Fruit fly (Drosophila melanogaster) whole organism, embryonic: Measurements from ENCODE around the gene CG8516.

ENCODE experiments used
- Atf6 ChIP-seq: fragments of 200-800 bp; sonication (Bioruptor generic); IDR thresholded peaks from 2 replicates; pipeline ENCODE4 v1.3.6; 2022; ENCODE audit warnings: missing biosample characterization, missing genetic modification characterization
- Blimp-1 ChIP-seq: fragments of 200-800 bp; sonication (Bioruptor generic); optimal IDR thresholded peaks from 3 replicates; lab custom pipeline; 2018; ENCODE audit warnings: missing biosample characterization, missing genetic modification characterization, mild to moderate bottlenecking, moderate library complexity, missing genetic modification reagents
- CG10543 ChIP-seq: fragments of 200-800 bp; sonication (Bioruptor generic); optimal IDR thresholded peaks from 3 replicates; lab custom pipeline; 2017; ENCODE audit warnings: missing biosample characterization, mild to moderate bottlenecking, missing genetic modification characterization, moderate library complexity
- CG11398 ChIP-seq: fragments of 200-800 bp; sonication (Bioruptor generic); optimal IDR thresholded peaks from 2 replicates; lab custom pipeline; 2016; ENCODE audit warnings: missing biosample characterization, missing genetic modification characterization
- CG11695 ChIP-seq: fragments of 200-800 bp; sonication (Bioruptor generic); IDR thresholded peaks from 3 replicates; pipeline ENCODE4 v1.3.6; 2022; ENCODE audit warnings: missing biosample characterization, missing genetic modification characterization
- CG12769 ChIP-seq: fragments of 200-800 bp; sonication (Bioruptor generic); optimal IDR thresholded peaks from 2 replicates; lab custom pipeline; 2019; ENCODE audit warnings: missing biosample characterization, mild to moderate bottlenecking, missing genetic modification characterization, moderate library complexity
- CG13624 ChIP-seq: fragments of 200-800 bp; sonication (Bioruptor generic); optimal IDR thresholded peaks from 2 replicates; lab custom pipeline; 2016; ENCODE audit warnings: missing biosample characterization, missing genetic modification characterization
- CG17568 ChIP-seq: fragments of 200-800 bp; sonication (Bioruptor generic); optimal IDR thresholded peaks from 2 replicates; lab custom pipeline; 2018; ENCODE audit warnings: missing biosample characterization, mild to moderate bottlenecking, missing genetic modification characterization, moderate library complexity
- CG1832 ChIP-seq: fragments of 200-800 bp; sonication (Bioruptor generic); optimal IDR thresholded peaks from 2 replicates; lab custom pipeline; 2017; ENCODE audit warnings: missing biosample characterization, mild to moderate bottlenecking, missing genetic modification characterization, inconsistent platforms
- CG32532 ChIP-seq: fragments of 200-800 bp; sonication (Bioruptor generic); IDR thresholded peaks from 2 replicates; pipeline ENCODE4 v1.3.6; 2022; ENCODE audit warnings: missing biosample characterization, missing genetic modification characterization
- CG32772 ChIP-seq: fragments of 200-800 bp; sonication (Bioruptor generic); IDR thresholded peaks from 2 replicates; pipeline ENCODE4 v1.3.6; 2022; ENCODE audit warnings: missing biosample characterization, missing genetic modification characterization
- CG33213 ChIP-seq: fragments of 200-800 bp; sonication (Bioruptor generic); optimal IDR thresholded peaks from 3 replicates; lab custom pipeline; 2016; ENCODE audit warnings: missing biosample characterization, missing genetic modification characterization
- CG34224 ChIP-seq: fragments of 200-800 bp; sonication (Bioruptor generic); IDR thresholded peaks from 3 replicates; pipeline ENCODE4 v1.3.6; 2022; ENCODE audit warnings: missing biosample characterization, missing genetic modification characterization; ENCODE audit not compliant: partially characterized antibody
- CG34422 ChIP-seq: fragments of 200-800 bp; sonication (Bioruptor generic); IDR thresholded peaks from 3 replicates; pipeline ENCODE4 v1.3.6; 2022; ENCODE audit warnings: missing biosample characterization, missing genetic modification characterization
- CG5245 ChIP-seq: fragments of 200-800 bp; sonication (Bioruptor generic); optimal IDR thresholded peaks from 3 replicates; lab custom pipeline; 2016; ENCODE audit warnings: missing biosample characterization, missing genetic modification characterization
- CG6813 ChIP-seq: fragments of 200-800 bp; sonication (Bioruptor generic); optimal IDR thresholded peaks from 2 replicates; lab custom pipeline; 2017; ENCODE audit warnings: missing biosample characterization, missing genetic modification characterization, mild to moderate bottlenecking, moderate library complexity, missing genetic modification reagents
- CG8281 ChIP-seq: fragments of 200-800 bp; sonication (Bioruptor generic); optimal IDR thresholded peaks from 2 replicates; lab custom pipeline; 2018; ENCODE audit warnings: missing biosample characterization, mild to moderate bottlenecking, missing genetic modification characterization, moderate library complexity
- CG8765 ChIP-seq: fragments of 200-800 bp; sonication (Bioruptor generic); IDR thresholded peaks from 2 replicates; pipeline ENCODE4 v1.3.6; 2022; ENCODE audit warnings: missing biosample characterization, missing genetic modification characterization
- Camta ChIP-seq: fragments of 200-800 bp; sonication (Bioruptor generic); optimal IDR thresholded peaks from 2 replicates; lab custom pipeline; 2016; ENCODE audit warnings: missing biosample characterization, missing genetic modification characterization
- Dad ChIP-seq: fragments of 200-800 bp; sonication (Bioruptor generic); optimal IDR thresholded peaks from 3 replicates; lab custom pipeline; 2016; ENCODE audit warnings: missing biosample characterization, missing genetic modification characterization
- Dref ChIP-seq: fragments of 200-800 bp; sonication (Bioruptor generic); IDR thresholded peaks from 2 replicates; pipeline ENCODE4 v1.3.6; 2022; ENCODE audit warnings: missing biosample characterization, missing genetic modification characterization
- Hr3 ChIP-seq: fragments of 200-800 bp; sonication (Bioruptor generic); optimal IDR thresholded peaks from 3 replicates; lab custom pipeline; 2016; ENCODE audit warnings: missing biosample characterization, missing genetic modification characterization
- Hr51 ChIP-seq, 2 experiments: fragments of 200-800 bp; sonication (Bioruptor generic); optimal IDR thresholded peaks; 2 replicates in 1 of 2; 3 replicates in 1 of 2; lab custom pipeline; 2016 to 2018; ENCODE audit warnings: missing biosample characterization in 2 of 2, missing genetic modification characterization in 2 of 2, mild to moderate bottlenecking in 1 of 2, moderate library complexity in 1 of 2
- Med ChIP-seq: fragments of 200-800 bp; sonication (Bioruptor generic); peaks from one replicate; lab custom pipeline; 2016; ENCODE audit warnings: missing biosample characterization, missing genetic modification characterization, mild to moderate bottlenecking, inconsistent platforms, moderate library complexity
- Myb ChIP-seq: fragments of 200-800 bp; sonication (Bioruptor generic); optimal IDR thresholded peaks from 2 replicates; lab custom pipeline; 2016; ENCODE audit warnings: missing biosample characterization, missing genetic modification characterization
- Pdp1 ChIP-seq, 2 experiments: fragments of 200-800 bp; sonication (Bioruptor generic); optimal IDR thresholded peaks; 3 replicates each; lab custom pipeline; 2016; ENCODE audit warnings: missing biosample characterization in 2 of 2, missing genetic modification characterization in 2 of 2, mild to moderate bottlenecking in 1 of 2, moderate library complexity in 1 of 2
- Rfx ChIP-seq: fragments of 200-800 bp; sonication (Bioruptor generic); IDR thresholded peaks from 2 replicates; pipeline ENCODE4 v1.3.6; 2022; ENCODE audit warnings: missing biosample characterization, missing genetic modification characterization
- Taf1 ChIP-seq: fragments of 200-800 bp; sonication (Bioruptor generic); IDR thresholded peaks from 2 replicates; pipeline ENCODE4 v1.3.6; 2022; ENCODE audit warnings: missing biosample characterization, missing genetic modification characterization
- Trl ChIP-seq, 3 experiments: fragments of >200 bp in 2 of 3; fragments of 200-800 bp in 1 of 3; sonication (Bioruptor generic) in 1 of 3; optimal IDR thresholded peaks; 2 replicates in 1 of 3; 3 replicates in 2 of 3; lab custom pipeline; 2016 to 2017; ENCODE audit warnings: missing biosample characterization in 1 of 3, missing genetic modification characterization in 1 of 3
- Xbp1 ChIP-seq: fragments of 200-800 bp; sonication (Bioruptor generic); optimal IDR thresholded peaks from 3 replicates; lab custom pipeline; 2016; ENCODE audit warnings: missing biosample characterization, mild to moderate bottlenecking, missing genetic modification characterization
- chinmo ChIP-seq: fragments of 200-800 bp; sonication (Bioruptor generic); IDR thresholded peaks from 4 replicates; pipeline ENCODE4 v1.3.6; 2022; ENCODE audit warnings: missing biosample characterization, missing genetic modification characterization; ENCODE audit not compliant: partially characterized antibody
- ci ChIP-seq: fragments of 200-800 bp; sonication (Bioruptor generic); IDR thresholded peaks from 3 replicates; pipeline ENCODE4 v1.3.6; 2022; ENCODE audit warnings: missing biosample characterization, missing genetic modification characterization
- da ChIP-seq: fragments of 200-800 bp; sonication (Bioruptor generic); optimal IDR thresholded peaks from 2 replicates; lab custom pipeline; 2016; ENCODE audit warnings: missing biosample characterization, missing genetic modification characterization
- ftz-f1 ChIP-seq: fragments of 200-800 bp; sonication (Bioruptor generic); optimal IDR thresholded peaks from 2 replicates; lab custom pipeline; 2016; ENCODE audit warnings: missing biosample characterization, missing genetic modification characterization
- fu2 ChIP-seq: fragments of 200-800 bp; sonication (Bioruptor generic); optimal IDR thresholded peaks from 2 replicates; lab custom pipeline; 2016; ENCODE audit warnings: missing biosample characterization, missing genetic modification characterization
- gsb ChIP-seq: fragments of 200-800 bp; sonication (Bioruptor generic); IDR thresholded peaks from 2 replicates; pipeline ENCODE4 v1.3.6; 2022; ENCODE audit warnings: missing biosample characterization, missing genetic modification characterization
- h ChIP-seq: fragments of >200 bp; optimal IDR thresholded peaks from 2 replicates; lab custom pipeline; 2017
- lab ChIP-seq: fragments of 200-800 bp; sonication (Bioruptor generic); optimal IDR thresholded peaks from 3 replicates; lab custom pipeline; 2017; ENCODE audit warnings: missing biosample characterization, missing genetic modification characterization, mild to moderate bottlenecking, moderate library complexity, missing genetic modification reagents
- lmd ChIP-seq: fragments of 200-800 bp; sonication (Bioruptor generic); IDR thresholded peaks from 2 replicates; pipeline ENCODE4 v1.3.6; 2022; ENCODE audit warnings: missing biosample characterization, missing genetic modification characterization
- nau ChIP-seq: fragments of 200-800 bp; sonication (Bioruptor generic); optimal IDR thresholded peaks from 3 replicates; lab custom pipeline; 2017; ENCODE audit warnings: missing biosample characterization, mild to moderate bottlenecking, missing genetic modification characterization, missing genetic modification reagents
- nerfin-1 ChIP-seq: fragments of 200-800 bp; sonication (Bioruptor generic); optimal IDR thresholded peaks from 3 replicates; lab custom pipeline; 2019; ENCODE audit warnings: missing biosample characterization, mild to moderate bottlenecking, missing genetic modification characterization, moderate library complexity
- rib ChIP-seq: fragments of 200-800 bp; sonication (Bioruptor generic); IDR thresholded peaks from 2 replicates; pipeline ENCODE4 v1.3.6; 2022; ENCODE audit warnings: missing biosample characterization, missing genetic modification characterization
- sd ChIP-seq: fragments of 200-800 bp; sonication (Bioruptor generic); optimal IDR thresholded peaks from 3 replicates; lab custom pipeline; 2018; ENCODE audit warnings: missing biosample characterization, mild to moderate bottlenecking, missing genetic modification characterization, moderate library complexity

The CG8516 gene

dm6 chr3R:9767620-9768592 is 25.2 kb upstream of the CG8516 start, which contains the start of gene Naa80 (continued):
- peak; percentile 58 for TF ChIP-seq CG11398
- TF ChIP-seq Myb (GFP tag; lab: Kevin White, UChicago), result peak; percentile 96
- peak; percentile 57 for TF ChIP-seq CG33213 (GFP tag; lab: Kevin White, UChicago)
- peak; percentile 69 for TF ChIP-seq Dad (GFP tag; lab: Kevin White, UChicago)
- peak; percentile 21 for TF ChIP-seq nerfin-1
- peak; percentile 73 for TF ChIP-seq Xbp1 (GFP tag; lab: Kevin White, UChicago)

- 0 out of 2 replicates have a peak, but pooled peaks have one; percentile 27 for TF ChIP-seq Dref (GFP tag; lab: Robert Waterston, UW)
- TF ChIP-seq Med (GFP tag; lab: Kevin White, UChicago), result peak; percentile 77
- TF ChIP-seq CG34422 (GFP tag; lab: Robert Waterston, UW), result no peak
- TF ChIP-seq ci (GFP tag; lab: Robert Waterston, UW), result 0 out of 3 replicates have a peak, but pooled peaks have one; percentile 7
- TF ChIP-seq gsb, result 0 out of 2 replicates have a peak, but pooled peaks have one; percentile 26
- no peak for TF ChIP-seq Taf1 (GFP tag; lab: Robert Waterston, UW)
These were observed 24.2 kb upstream of the CG8516 start, which contains the start of gene MED6 for dm6 chr3R:9768884-9769283. Gene MED6, minus strand, starts transcription at chr3R:9768984.

dm6 chr3R:9770127-9770526 is 23.0 kb upstream of the CG8516 start:
- peak in 1 of 2 experiments; percentile 56 for TF ChIP-seq Trl (optimal IDR thresholded peaks at IDR 0.05; lab: Kevin White, UChicago)
- TF ChIP-seq Trl (GFP tag; optimal IDR thresholded peaks at IDR 0.05; lab: Kevin White, UChicago), result no peak
- TF ChIP-seq CG34224 (GFP tag; lab: Robert Waterston, UW), result 0 out of 3 replicates have a peak, but pooled peaks have one; percentile 26
- TF ChIP-seq Pdp1 (GFP tag; optimal IDR thresholded peaks at IDR 0.05; lab: Kevin White, UChicago), result peak in 1 of 2 experiments; percentile 97
- TF ChIP-seq lab (GFP tag; lab: Kevin White, UChicago), result peak; percentile 7
- peak; percentile 30 for TF ChIP-seq nau (GFP tag; lab: Kevin White, UChicago)
- peak; percentile 27; the same call in 1 of the 2 replicates for TF ChIP-seq Rfx (GFP tag; lab: Robert Waterston, UW)
- TF ChIP-seq Blimp-1 (GFP tag; lab: Kevin White, UChicago), result no peak
- peak; percentile 80 for TF ChIP-seq CG12769 (tag; lab: Kevin White, UChicago)
- 0 out of 2 replicates have a peak, but pooled peaks have one; percentile 33 for TF ChIP-seq rib (GFP tag; lab: Robert Waterston, UW)
- TF ChIP-seq ftz-f1 (GFP tag; lab: Kevin White, UChicago), result peak; percentile 37
- peak; percentile 30 for TF ChIP-seq CG13624 (GFP tag; lab: Kevin White, UChicago)
- peak; percentile 86; the same call in 3 of the 4 replicates for TF ChIP-seq chinmo (GFP tag; lab: Robert Waterston, UW)
- no peak for TF ChIP-seq Atf6
- 0 out of 2 replicates have a peak, but pooled peaks have one; percentile 24 for TF ChIP-seq CG32532
- peak; percentile 72 for TF ChIP-seq CG10543
- no peak for TF ChIP-seq fu2 (GFP tag; lab: Kevin White, UChicago)
- TF ChIP-seq sd (tag; lab: Kevin White, UChicago), result peak; percentile 98
- TF ChIP-seq Med (GFP tag; lab: Kevin White, UChicago), result peak; percentile 51
- no peak for TF ChIP-seq Camta (GFP tag; lab: Kevin White, UChicago)

- TF ChIP-seq CG8765 (GFP tag; lab: Robert Waterston, UW) (peak; percentile 70; the same call in 1 of the 2 replicates), CG13624 (GFP tag; lab: Kevin White, UChicago) (peak; percentile 90), Hr51 (GFP tag; optimal IDR thresholded peaks at IDR 0.05; lab: Kevin White, UChicago) (peak; percentile 75 to 92), CG1832 (GFP tag; lab: Kevin White, UChicago) (no peak), da (peak; percentile 61), CG17568 (GFP tag; lab: Kevin White, UChicago) (no peak), CG8281 (tag; lab: Kevin White, UChicago) (peak; percentile 68), CG6813 (GFP tag; lab: Kevin White, UChicago) (peak; percentile 74), CG5245 (GFP tag; lab: Kevin White, UChicago) (peak; percentile 77), h (lab: Kevin White, UChicago) (no peak), Hr3 (GFP tag; lab: Kevin White, UChicago) (peak; percentile 91), CG32772 (GFP tag; lab: Robert Waterston, UW) (peak; percentile 91), lmd (GFP tag; lab: Robert Waterston, UW) (peak; percentile 92), CG11695 (GFP tag; lab: Robert Waterston, UW) (peak; percentile 92)
These were observed 21.5 kb upstream of the CG8516 start, which contains the start of gene CG9471 for dm6 chr3R:9771519-9771972. Gene CG9471, minus strand, starts transcription at chr3R:9771542.
